Worm (Caenorhabditis elegans) whole organism, L1 larva: ENCODE results near the gene txt-18.

ENCODE experiments used
- aly-2 ChIP-seq: fragments of 150-350 bp; optimal IDR thresholded peaks from 2 replicates; lab custom pipeline; 2014; ENCODE audit warnings: missing biosample characterization, missing genetic modification characterization
- blmp-1 ChIP-seq: fragments of 150-350 bp; optimal IDR thresholded peaks from 2 replicates; lab custom pipeline; 2014; ENCODE audit warnings: missing biosample characterization, missing genetic modification characterization
- ceh-63 ChIP-seq: fragments of 200-800 bp; sonication (Bioruptor generic); optimal IDR thresholded peaks from 2 replicates; lab custom pipeline; 2018; ENCODE audit warnings: mild to moderate bottlenecking, missing genetic modification characterization, missing compliant biosample characterization
- ceh-8 ChIP-seq: fragments of 200-800 bp; sonication (Bioruptor generic); optimal IDR thresholded peaks from 2 replicates; lab custom pipeline; 2018; ENCODE audit warnings: mild to moderate bottlenecking, missing genetic modification characterization, moderate library complexity, missing compliant biosample characterization
- ceh-82 ChIP-seq, 3 experiments: fragments of 150-350 bp in 1 of 3; sonication (generic microtip) in 2 of 3; optimal IDR thresholded peaks; 2 replicates each; lab custom pipeline; 2014 to 2017; ENCODE audit warnings: missing biosample characterization in 3 of 3, missing genetic modification characterization in 3 of 3
- ceh-90 ChIP-seq: sonication (generic microtip); optimal IDR thresholded peaks from 2 replicates; lab custom pipeline; 2016; ENCODE audit warnings: missing genetic modification characterization, missing compliant biosample characterization
- ces-1 ChIP-seq: fragments of 150-350 bp; optimal IDR thresholded peaks from 2 replicates; lab custom pipeline; 2014; ENCODE audit warnings: missing biosample characterization, missing genetic modification reagents, missing genetic modification characterization
- dsc-1 ChIP-seq: sonication (generic microtip); optimal IDR thresholded peaks from 2 replicates; lab custom pipeline; 2016; ENCODE audit warnings: mild to moderate bottlenecking, missing genetic modification characterization, missing compliant biosample characterization
- egl-13 ChIP-seq: sonication (generic microtip); optimal IDR thresholded peaks from 2 replicates; lab custom pipeline; 2016; ENCODE audit warnings: missing genotype, missing genetic modification reagents, missing genetic modification characterization, missing compliant biosample characterization
- egl-27 ChIP-seq, 2 experiments: fragments of 150-350 bp in 1 of 2; sonication (generic microtip); optimal IDR thresholded peaks; 3 replicates each; lab custom pipeline; 2017 to 2018; ENCODE audit warnings: missing biosample characterization in 2 of 2, missing genetic modification characterization in 2 of 2, missing genetic modification reagents in 2 of 2
- elt-3 ChIP-seq, 6 experiments: fragments of 150-350 bp in 1 of 6; sonication (generic microtip); optimal IDR thresholded peaks; 2 replicates each; lab custom pipeline; 2017 to 2018; ENCODE audit warnings: missing biosample characterization in 6 of 6, missing genetic modification characterization in 6 of 6, inconsistent platforms in 1 of 6
- ets-5 ChIP-seq: fragments of 200-800 bp; sonication (Bioruptor generic); IDR thresholded peaks from 2 replicates; pipeline ENCODE4 v1.3.6; 2022; ENCODE audit warnings: missing genetic modification characterization, missing compliant biosample characterization
- fkh-4 ChIP-seq: sonication (generic microtip); optimal IDR thresholded peaks from 2 replicates; lab custom pipeline; 2016; ENCODE audit warnings: missing compliant biosample characterization, missing genetic modification characterization, borderline replicate concordance
- fkh-8 ChIP-seq: sonication (generic microtip); optimal IDR thresholded peaks from 2 replicates; lab custom pipeline; 2016; ENCODE audit warnings: mild to moderate bottlenecking, missing genetic modification characterization, missing compliant biosample characterization
- fos-1 ChIP-seq: fragments of 150-350 bp; optimal IDR thresholded peaks from 2 replicates; lab custom pipeline; 2014; ENCODE audit warnings: missing biosample characterization, missing genetic modification characterization
- grh-1 ChIP-seq: fragments of 200-800 bp; sonication (Bioruptor generic); IDR thresholded peaks from 2 replicates; pipeline ENCODE4 v1.3.6; 2022; ENCODE audit warnings: missing genetic modification reagents, missing genetic modification characterization, missing compliant biosample characterization
- hlh-17 ChIP-seq: fragments of 200-800 bp; sonication (Bioruptor generic); optimal IDR thresholded peaks from 2 replicates; lab custom pipeline; 2018; ENCODE audit warnings: missing genetic modification characterization, mild to moderate bottlenecking, missing compliant biosample characterization, moderate library complexity, borderline replicate concordance
- hpl-2 ChIP-seq: fragments of 150-350 bp; optimal IDR thresholded peaks from 2 replicates; lab custom pipeline; 2014; ENCODE audit warnings: missing biosample characterization, missing genetic modification reagents, missing genetic modification characterization
- irx-1 ChIP-seq: sonication (generic microtip); optimal IDR thresholded peaks from 2 replicates; lab custom pipeline; 2016; ENCODE audit warnings: missing genetic modification characterization, missing compliant biosample characterization
- isw-1 ChIP-seq: fragments of 200-800 bp; sonication (Bioruptor generic); IDR thresholded peaks from 2 replicates; pipeline ENCODE4 v1.3.6; 2022; ENCODE audit warnings: missing genetic modification characterization, missing compliant biosample characterization
- jun-1 ChIP-seq: fragments of 150-350 bp; optimal IDR thresholded peaks from 2 replicates; lab custom pipeline; 2014; ENCODE audit warnings: missing biosample characterization, missing genetic modification reagents, missing genetic modification characterization
- lin-35 ChIP-seq, 2 experiments: fragments of 150-350 bp; optimal IDR thresholded peaks; 2 replicates each; lab custom pipeline; 2014; ENCODE audit warnings: missing biosample characterization in 2 of 2, missing genetic modification characterization in 2 of 2, missing genetic modification reagents in 2 of 2
- mdl-1 ChIP-seq, 2 experiments: fragments of 150-350 bp; optimal IDR thresholded peaks; 2 replicates each; lab custom pipeline; 2014 to 2017; ENCODE audit warnings: missing biosample characterization in 2 of 2, missing genetic modification characterization in 2 of 2, inconsistent platforms in 1 of 2
- mep-1 ChIP-seq: fragments of 150-350 bp; optimal IDR thresholded peaks from 2 replicates; lab custom pipeline; 2014; ENCODE audit warnings: missing biosample characterization, missing genetic modification characterization
- nhr-19 ChIP-seq: fragments of 200-800 bp; sonication (Bioruptor generic); conservative IDR thresholded peaks from 2 replicates; pipeline ENCODE4 v1.3.6; 2022; ENCODE audit warnings: missing genetic modification characterization, missing compliant biosample characterization
- nhr-28 ChIP-seq: fragments of 150-350 bp; optimal IDR thresholded peaks from 2 replicates; lab custom pipeline; 2014; ENCODE audit warnings: missing biosample characterization, missing genetic modification characterization
- nhr-77 ChIP-seq: fragments of 150-350 bp; optimal IDR thresholded peaks from 2 replicates; lab custom pipeline; 2014; ENCODE audit warnings: missing biosample characterization, missing genetic modification characterization
- nhr-84 ChIP-seq: sonication (generic microtip); optimal IDR thresholded peaks from 2 replicates; lab custom pipeline; 2017; ENCODE audit warnings: missing biosample characterization, missing genetic modification characterization
- nhr-85 ChIP-seq: sonication (generic microtip); peaks from one replicate; lab custom pipeline; 2016; ENCODE audit warnings: missing genetic modification characterization, inconsistent platforms, missing compliant biosample characterization
- pax-3 ChIP-seq: fragments of 200-800 bp; sonication (Bioruptor generic); optimal IDR thresholded peaks from 2 replicates; lab custom pipeline; 2018; ENCODE audit warnings: mild to moderate bottlenecking, missing genetic modification characterization, moderate library complexity, missing compliant biosample characterization
- pqm-1 ChIP-seq: sonication (generic microtip); optimal IDR thresholded peaks from 3 replicates; lab custom pipeline; 2017; ENCODE audit warnings: missing biosample characterization, missing genetic modification characterization
- rnt-1 ChIP-seq: sonication (generic microtip); optimal IDR thresholded peaks from 2 replicates; lab custom pipeline; 2016; ENCODE audit warnings: mild to moderate bottlenecking, missing genetic modification characterization, moderate library complexity, missing compliant biosample characterization
- skn-1 ChIP-seq: fragments of 150-350 bp; optimal IDR thresholded peaks from 2 replicates; lab custom pipeline; 2014; ENCODE audit warnings: missing biosample characterization, missing genetic modification characterization
- snu-23 ChIP-seq: sonication (generic microtip); optimal IDR thresholded peaks from 2 replicates; lab custom pipeline; 2016; ENCODE audit warnings: missing genetic modification characterization, missing compliant biosample characterization
- sup-37 ChIP-seq: fragments of 200-800 bp; sonication (Bioruptor generic); optimal IDR thresholded peaks from 2 replicates; lab custom pipeline; 2018; ENCODE audit warnings: mild to moderate bottlenecking, missing genetic modification characterization, missing compliant biosample characterization
- swsn-7 ChIP-seq: sonication (generic microtip); optimal IDR thresholded peaks from 2 replicates; lab custom pipeline; 2016; ENCODE audit warnings: missing genetic modification characterization, missing compliant biosample characterization
- tbx-2 ChIP-seq: sonication (generic microtip); optimal IDR thresholded peaks from 2 replicates; lab custom pipeline; 2016; ENCODE audit warnings: missing genetic modification characterization, missing compliant biosample characterization
- tlp-1 ChIP-seq: fragments of 150-350 bp; optimal IDR thresholded peaks from 2 replicates; lab custom pipeline; 2014; ENCODE audit warnings: missing biosample characterization, missing genetic modification characterization
- unc-130 ChIP-seq: fragments of 150-350 bp; optimal IDR thresholded peaks from 2 replicates; lab custom pipeline; 2017; ENCODE audit warnings: missing biosample characterization, missing genetic modification characterization, inconsistent platforms
- unc-62 ChIP-seq: fragments of 150-350 bp; optimal IDR thresholded peaks from 2 replicates; lab custom pipeline; 2014; ENCODE audit warnings: missing biosample characterization, missing genetic modification reagents, missing genetic modification characterization
- unc-86 ChIP-seq: sonication (generic microtip); optimal IDR thresholded peaks from 2 replicates; lab custom pipeline; 2016; ENCODE audit warnings: missing genetic modification characterization, missing compliant biosample characterization
- unc-98 ChIP-seq: fragments of 200-800 bp; sonication (Bioruptor generic); IDR thresholded peaks from 2 replicates; pipeline ENCODE4 v1.3.6; 2022; ENCODE audit warnings: missing genetic modification characterization, missing compliant biosample characterization
- zag-1 ChIP-seq: fragments of 150-350 bp; optimal IDR thresholded peaks from 2 replicates; lab custom pipeline; 2014; ENCODE audit warnings: missing biosample characterization, missing genetic modification characterization
- ztf-4 ChIP-seq: fragments of 150-350 bp; optimal IDR thresholded peaks from 2 replicates; lab custom pipeline; 2014; ENCODE audit warnings: missing biosample characterization, missing genetic modification characterization

The txt-18 gene

DNA sequence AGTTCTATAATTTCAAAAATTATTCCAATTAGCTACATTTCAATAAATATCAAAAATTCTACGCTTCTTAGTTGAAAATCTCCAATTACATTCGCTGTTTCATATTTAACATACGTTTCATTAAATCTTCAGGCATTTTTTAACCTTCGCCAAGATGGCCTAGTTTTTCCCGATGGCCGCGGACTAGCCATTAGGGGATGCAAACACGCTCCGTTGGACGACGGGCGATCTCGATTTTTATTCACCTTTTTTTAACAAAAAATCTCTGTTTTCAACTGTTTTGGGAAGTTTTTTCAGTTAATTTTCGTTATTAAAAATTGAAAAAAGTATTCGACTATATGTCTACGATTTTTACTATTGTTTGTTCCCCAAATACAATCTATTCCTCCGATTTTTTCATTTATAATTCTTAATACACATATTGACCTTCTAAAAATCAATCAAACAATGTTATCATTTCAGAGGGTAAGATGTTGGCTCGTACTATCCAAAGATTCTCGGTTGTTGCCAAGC is 39.4 kb downstream of the txt-18 start, which contains the start of gene F58F12.1 (continued):
- TF ChIP-seq ceh-63 (GFP tag; lab: Kevin White, UChicago) (no peak), ces-1 (GFP tag; lab: Kevin White, UChicago) (no peak), nhr-19 (GFP tag; lab: Robert Waterston, UW) (peak; percentile 46), tlp-1 (tag; lab: Kevin White, UChicago) (no peak), ceh-90 (tag; lab: Kevin White, UChicago) (peak; percentile 83), zag-1 (no peak), egl-13 (peak; percentile 39), unc-62 (no peak), aly-2 (tag; lab: Kevin White, UChicago) (no peak), hlh-17 (GFP tag; lab: Kevin White, UChicago) (no peak), ceh-82 (tag; optimal IDR thresholded peaks at IDR 0.05; lab: Kevin White, UChicago) (peak in 2 of 3 experiments; percentile 39 to 70), elt-3 (tag; optimal IDR thresholded peaks at IDR 0.05; lab: Kevin White, UChicago) (peak in 1 of 6 experiments; percentile 21), isw-1 (GFP tag; lab: Robert Waterston, UW) (peak; percentile 70), jun-1 (peak; percentile 44), unc-86 (tag; lab: Kevin White, UChicago) (peak; percentile 3), swsn-7 (peak; percentile 44), mep-1 (peak; percentile 81), lin-35 (GFP tag; optimal IDR thresholded peaks at IDR 0.05; lab: Kevin White, UChicago) (peak; percentile 68 to 74), ets-5 (GFP tag; lab: Robert Waterston, UW) (no peak), fos-1 (tag; lab: Kevin White, UChicago) (no peak), nhr-85 (peak; percentile 87), fkh-4 (tag; lab: Kevin White, UChicago) (no peak), sup-37 (GFP tag; lab: Kevin White, UChicago) (no peak), unc-130 (tag; lab: Kevin White, UChicago) (peak; percentile 55), pax-3 (peak; percentile 38), ztf-4 (no peak), egl-27 (tag; optimal IDR thresholded peaks at IDR 0.05; lab: Kevin White, UChicago) (no peak), irx-1 (tag; lab: Kevin White, UChicago) (peak; percentile 73), tbx-2 (tag; lab: Kevin White, UChicago) (peak; percentile 78), unc-98 (GFP tag; lab: Robert Waterston, UW) (peak; percentile 56), mdl-1 (tag; optimal IDR thresholded peaks at IDR 0.05; lab: Kevin White, UChicago) (peak in 1 of 2 experiments; percentile 27), snu-23 (peak; percentile 66), rnt-1 (tag; lab: Kevin White, UChicago) (peak; percentile 95), grh-1 (no peak), nhr-84 (no peak), nhr-77 (tag; lab: Kevin White, UChicago) (no peak), blmp-1 (tag; lab: Kevin White, UChicago) (peak; percentile 75)

ce11 chrII:6386467-6386866 is 42.6 kb downstream of the txt-18 start, which contains the start of gene F58F12.4:
Gene F58F12.4, plus strand, starts transcription at chrII:6386767.
- TF ChIP-seq fkh-4 (tag; lab: Kevin White, UChicago) (no peak), skn-1 (no peak), pax-3 (no peak), hpl-2 (no peak), nhr-28 (tag; lab: Kevin White, UChicago) (no peak), pqm-1 (tag; lab: Kevin White, UChicago) (no peak), ceh-8 (no peak), fkh-8 (tag; lab: Kevin White, UChicago) (no peak), dsc-1 (tag; lab: Kevin White, UChicago) (no peak)
- TF ChIP-seq, all 84 proteins: peak for 0
